Fruit fly (Drosophila melanogaster) whole organism, embryonic: ENCODE results near the gene Scgalpha.

Experiments
- Abd-B ChIP-seq: fragments of 200-800 bp; sonication (Bioruptor generic); optimal IDR thresholded peaks from 2 replicates; lab custom pipeline; 2018; ENCODE audit warnings: missing biosample characterization, mild to moderate bottlenecking, missing genetic modification characterization, moderate library complexity
- Awh ChIP-seq: fragments of 200-800 bp; sonication (Bioruptor generic); IDR thresholded peaks from 2 replicates; pipeline ENCODE4, ENCODE4 v1.3.6; 2022; ENCODE audit warnings: missing biosample characterization, missing genetic modification characterization
- CG10274 ChIP-seq: fragments of 200-800 bp; sonication (Bioruptor generic); optimal IDR thresholded peaks from 3 replicates; lab custom pipeline; 2017; ENCODE audit warnings: missing biosample characterization, mild to moderate bottlenecking, missing genetic modification characterization
- CG11247 ChIP-seq: fragments of 200-800 bp; sonication (Bioruptor generic); IDR thresholded peaks from 2 replicates; pipeline ENCODE4 v1.3.6; 2022; ENCODE audit warnings: missing biosample characterization, missing genetic modification characterization
- CG11696 ChIP-seq: fragments of 200-800 bp; sonication (Bioruptor generic); IDR thresholded peaks from 2 replicates; pipeline ENCODE4 v1.3.6; 2022; ENCODE audit warnings: missing biosample characterization, missing genetic modification characterization
- CG12659 ChIP-seq: fragments of 200-800 bp; sonication (Bioruptor generic); optimal IDR thresholded peaks from 3 replicates; lab custom pipeline; 2017; ENCODE audit warnings: mild to moderate bottlenecking, missing biosample characterization, missing genetic modification reagents, missing genetic modification characterization
- CG14441 ChIP-seq: fragments of 200-800 bp; sonication (Bioruptor generic); IDR thresholded peaks from 2 replicates; pipeline ENCODE4 v1.3.6; 2022; ENCODE audit warnings: missing biosample characterization, missing genetic modification characterization
- CG1529 ChIP-seq: fragments of 200-800 bp; sonication (Bioruptor generic); optimal IDR thresholded peaks from 3 replicates; lab custom pipeline; 2018; ENCODE audit warnings: missing biosample characterization, missing genetic modification characterization
- CG1647 ChIP-seq: fragments of 200-800 bp; sonication (Bioruptor generic); optimal IDR thresholded peaks from 3 replicates; lab custom pipeline; 2016; ENCODE audit warnings: missing biosample characterization, missing genetic modification characterization
- CG17328 ChIP-seq: fragments of 200-800 bp; sonication (Bioruptor generic); IDR thresholded peaks from 2 replicates; pipeline ENCODE4 v1.3.6; 2022; ENCODE audit warnings: missing biosample characterization, missing genetic modification characterization
- CG17612 ChIP-seq: fragments of 200-800 bp; sonication (Bioruptor generic); IDR thresholded peaks from 2 replicates; pipeline ENCODE4 v1.3.6; 2022; ENCODE audit warnings: missing biosample characterization, missing genetic modification characterization
- CG2889 ChIP-seq: fragments of 200-800 bp; sonication (Bioruptor generic); IDR thresholded peaks from 3 replicates; pipeline ENCODE4 v1.3.6; 2022; ENCODE audit warnings: missing biosample characterization, missing genetic modification characterization
- CG32532 ChIP-seq: fragments of 200-800 bp; sonication (Bioruptor generic); IDR thresholded peaks from 2 replicates; pipeline ENCODE4 v1.3.6; 2022; ENCODE audit warnings: missing biosample characterization, missing genetic modification characterization
- CG7963 ChIP-seq: fragments of 200-800 bp; sonication (Bioruptor generic); IDR thresholded peaks from 3 replicates; pipeline ENCODE4 v1.3.6; 2022; ENCODE audit warnings: missing biosample characterization, missing genetic modification characterization; ENCODE audit not compliant: partially characterized antibody
- CG8359 ChIP-seq: fragments of 200-800 bp; sonication (Bioruptor generic); optimal IDR thresholded peaks from 2 replicates; lab custom pipeline; 2017; ENCODE audit warnings: missing biosample characterization, mild to moderate bottlenecking, missing genetic modification characterization, borderline replicate concordance
- CG8388 ChIP-seq: fragments of 200-800 bp; sonication (Bioruptor generic); optimal IDR thresholded peaks from 2 replicates; lab custom pipeline; 2019; ENCODE audit warnings: missing biosample characterization, mild to moderate bottlenecking, missing genetic modification characterization, moderate library complexity
- CG9215 ChIP-seq: fragments of 200-800 bp; sonication (Bioruptor generic); IDR thresholded peaks from 2 replicates; pipeline ENCODE4 v1.3.6; 2022; ENCODE audit warnings: missing biosample characterization, missing genetic modification characterization
- CG9727 ChIP-seq: fragments of 200-800 bp; sonication (Bioruptor generic); optimal IDR thresholded peaks from 3 replicates; lab custom pipeline; 2017; ENCODE audit warnings: missing biosample characterization, mild to moderate bottlenecking, missing genetic modification characterization
- D19B ChIP-seq: fragments of 200-800 bp; sonication (Bioruptor generic); optimal IDR thresholded peaks from 2 replicates; lab custom pipeline; 2017; ENCODE audit warnings: missing biosample characterization, mild to moderate bottlenecking, missing genetic modification characterization
- Dip3 ChIP-seq: fragments of 200-800 bp; sonication (Bioruptor generic); optimal IDR thresholded peaks from 3 replicates; lab custom pipeline; 2016; ENCODE audit warnings: missing biosample characterization, missing genetic modification characterization
- Ets65A ChIP-seq: fragments of 200-800 bp; sonication (Bioruptor generic); peaks from one replicate; lab custom pipeline; 2016; ENCODE audit warnings: missing biosample characterization, missing genetic modification characterization
- Fer3 ChIP-seq: fragments of 200-800 bp; sonication (Bioruptor generic); optimal IDR thresholded peaks from 2 replicates; lab custom pipeline; 2018; ENCODE audit warnings: missing biosample characterization, mild to moderate bottlenecking, missing genetic modification characterization, moderate library complexity
- H2.0 ChIP-seq: fragments of 200-800 bp; sonication (Bioruptor generic); IDR thresholded peaks from 2 replicates; pipeline ENCODE4 v1.3.6; 2022; ENCODE audit warnings: missing biosample characterization, missing genetic modification characterization
- Hmr ChIP-seq: fragments of 200-800 bp; sonication (Bioruptor generic); optimal IDR thresholded peaks from 3 replicates; lab custom pipeline; 2017; ENCODE audit warnings: mild to moderate bottlenecking, missing biosample characterization, missing genetic modification reagents, missing genetic modification characterization
- Jarid2 ChIP-seq: fragments of 200-800 bp; sonication (Bioruptor generic); optimal IDR thresholded peaks from 3 replicates; lab custom pipeline; 2017; ENCODE audit warnings: mild to moderate bottlenecking, missing biosample characterization, missing genetic modification reagents, missing genetic modification characterization
- MESR4 ChIP-seq: fragments of 200-800 bp; sonication (Bioruptor generic); optimal IDR thresholded peaks from 2 replicates; lab custom pipeline; 2018; ENCODE audit warnings: missing biosample characterization, mild to moderate bottlenecking, missing genetic modification characterization, moderate library complexity
- MTF-1 ChIP-seq: fragments of 200-800 bp; sonication (Bioruptor generic); optimal IDR thresholded peaks from 2 replicates; lab custom pipeline; 2018; ENCODE audit warnings: missing biosample characterization, mild to moderate bottlenecking, missing genetic modification characterization, borderline replicate concordance
- Med ChIP-seq: fragments of 200-800 bp; sonication (Bioruptor generic); peaks from one replicate; lab custom pipeline; 2016; ENCODE audit warnings: missing biosample characterization, missing genetic modification characterization, mild to moderate bottlenecking, inconsistent platforms, moderate library complexity
- Rfx ChIP-seq: fragments of 200-800 bp; sonication (Bioruptor generic); IDR thresholded peaks from 2 replicates; pipeline ENCODE4 v1.3.6; 2022; ENCODE audit warnings: missing biosample characterization, missing genetic modification characterization
- Rx ChIP-seq: fragments of 200-800 bp; sonication (Bioruptor generic); IDR thresholded peaks from 2 replicates; pipeline ENCODE4 v1.3.6; 2022; ENCODE audit warnings: missing biosample characterization, missing genetic modification characterization
- Xrp1 ChIP-seq: fragments of 200-800 bp; sonication (Bioruptor generic); IDR thresholded peaks from 2 replicates; pipeline ENCODE4 v1.3.6; 2022; ENCODE audit warnings: missing biosample characterization, missing genetic modification characterization
- bigmax ChIP-seq: fragments of 200-800 bp; sonication (Bioruptor generic); optimal IDR thresholded peaks from 2 replicates; lab custom pipeline; 2018; ENCODE audit warnings: missing biosample characterization, mild to moderate bottlenecking, missing genetic modification characterization
- cato ChIP-seq: fragments of 200-800 bp; sonication (Bioruptor generic); optimal IDR thresholded peaks from 2 replicates; lab custom pipeline; 2016; ENCODE audit warnings: missing biosample characterization, missing genetic modification characterization, borderline replicate concordance
- chinmo ChIP-seq: fragments of 200-800 bp; sonication (Bioruptor generic); IDR thresholded peaks from 4 replicates; pipeline ENCODE4 v1.3.6; 2022; ENCODE audit warnings: missing biosample characterization, missing genetic modification characterization; ENCODE audit not compliant: partially characterized antibody
- ci ChIP-seq: fragments of 200-800 bp; sonication (Bioruptor generic); IDR thresholded peaks from 3 replicates; pipeline ENCODE4 v1.3.6; 2022; ENCODE audit warnings: missing biosample characterization, missing genetic modification characterization
- corto ChIP-seq: fragments of 200-800 bp; sonication (Bioruptor generic); optimal IDR thresholded peaks from 2 replicates; lab custom pipeline; 2016; ENCODE audit warnings: missing biosample characterization, mild to moderate bottlenecking, missing genetic modification characterization, moderate library complexity
- ftz-f1 ChIP-seq: fragments of 200-800 bp; sonication (Bioruptor generic); optimal IDR thresholded peaks from 2 replicates; lab custom pipeline; 2016; ENCODE audit warnings: missing biosample characterization, missing genetic modification characterization
- ham ChIP-seq: fragments of 200-800 bp; sonication (Bioruptor generic); IDR thresholded peaks from 2 replicates; pipeline ENCODE4 v1.3.6; 2022; ENCODE audit warnings: missing biosample characterization, missing genetic modification characterization
- hbn ChIP-seq: fragments of 200-800 bp; sonication (Bioruptor generic); IDR thresholded peaks from 2 replicates; pipeline ENCODE4 v1.3.6; 2022; ENCODE audit warnings: missing biosample characterization, missing genetic modification characterization; ENCODE audit not compliant: partially characterized antibody
- knrl ChIP-seq: fragments of 200-800 bp; sonication (Bioruptor generic); IDR thresholded peaks from 3 replicates; pipeline ENCODE4 v1.3.6; 2022; ENCODE audit warnings: missing biosample characterization, missing genetic modification characterization; ENCODE audit not compliant: partially characterized antibody
- mld ChIP-seq: fragments of 200-800 bp; sonication (Bioruptor generic); IDR thresholded peaks from 3 replicates; pipeline ENCODE4 v1.3.6; 2022; ENCODE audit warnings: missing biosample characterization, missing genetic modification characterization; ENCODE audit not compliant: partially characterized antibody
- pan ChIP-seq, 4 experiments: fragments of >200 bp in 3 of 4; fragments of 200-800 bp in 1 of 4; sonication (Bioruptor generic) in 1 of 4; optimal IDR thresholded peaks in 3 of 4; IDR thresholded peaks in 1 of 4; 2 replicates each; pipeline versions ENCODE4 v1.3.6 to Lab custom; 2017 to 2022; ENCODE audit warnings: missing biosample characterization in 2 of 4, missing genetic modification characterization in 2 of 4, mixed read lengths in 1 of 4
- ranshi ChIP-seq: fragments of 200-800 bp; sonication (Bioruptor generic); IDR thresholded peaks from 2 replicates; pipeline ENCODE4 v1.3.6; 2022; ENCODE audit warnings: missing biosample characterization, missing genetic modification characterization
- stc ChIP-seq: fragments of 200-800 bp; sonication (Bioruptor generic); IDR thresholded peaks from 2 replicates; pipeline ENCODE4 v1.3.6; 2022; ENCODE audit warnings: missing biosample characterization, missing genetic modification characterization
- tup ChIP-seq: fragments of 200-800 bp; sonication (Bioruptor generic); optimal IDR thresholded peaks from 2 replicates; lab custom pipeline; 2016; ENCODE audit warnings: missing biosample characterization, mild to moderate bottlenecking, missing genetic modification characterization, moderate library complexity
- usp ChIP-seq: fragments of >200 bp; optimal IDR thresholded peaks from 2 replicates; lab custom pipeline; 2017; ENCODE audit warnings: missing biosample characterization, missing genetic modification characterization
- zf30C ChIP-seq: fragments of 200-800 bp; sonication (Bioruptor generic); optimal IDR thresholded peaks from 3 replicates; lab custom pipeline; 2018; ENCODE audit warnings: missing biosample characterization, mild to moderate bottlenecking, missing genetic modification characterization
- zfh1 ChIP-seq: fragments of 200-800 bp; sonication (Bioruptor generic); IDR thresholded peaks from 3 replicates; pipeline ENCODE4 v1.3.6; 2022; ENCODE audit warnings: missing biosample characterization, missing genetic modification characterization

Gene Scgalpha

DNA sequence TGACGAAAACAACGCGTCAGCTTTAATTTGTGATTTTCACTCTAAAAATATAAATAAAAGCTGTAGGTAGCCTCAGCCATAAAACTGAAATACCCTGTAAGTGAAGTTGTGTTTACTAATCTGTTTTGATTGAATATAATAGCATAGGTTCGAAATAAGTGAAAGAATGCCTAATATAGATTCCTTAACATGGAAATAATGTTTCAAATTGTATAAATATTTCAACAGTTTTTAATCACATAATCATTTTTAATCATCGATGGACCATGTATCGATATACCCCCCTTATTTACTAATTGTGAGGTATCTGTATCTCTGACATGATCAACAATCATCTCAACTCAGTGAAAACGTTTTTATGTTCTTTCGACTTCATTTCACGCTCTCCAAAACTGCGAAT, 47.8 kb upstream of the Scgalpha start (continued):
- no peak for TF ChIP-seq CG7963 (GFP tag; lab: Robert Waterston, UW)
- peak; percentile 32; the same call in 1 of the 2 replicates for TF ChIP-seq CG11696 (GFP tag; lab: Robert Waterston, UW)
- no peak for TF ChIP-seq CG1647 (GFP tag; lab: Kevin White, UChicago)
- peak; percentile 33; the same call in 1 of the 3 replicates for TF ChIP-seq zfh1 (GFP tag; lab: Robert Waterston, UW)
- TF ChIP-seq CG9727 = no peak
- TF ChIP-seq ci (GFP tag; lab: Robert Waterston, UW) = no peak
- no peak for TF ChIP-seq pan (optimal IDR thresholded peaks at IDR 0.05; lab: Kevin White, UChicago)
- TF ChIP-seq pan (GFP tag; optimal IDR thresholded peaks at IDR 0.05 in 1 of 2, IDR thresholded peaks at IDR 0.05 in 1 of 2) = peak in 1 of 2 experiments; percentile 41
- no peak for TF ChIP-seq zf30C
- TF ChIP-seq D19B (GFP tag; lab: Kevin White, UChicago) = peak; percentile 85
- no peak for TF ChIP-seq CG8359
- no peak for TF ChIP-seq usp (GFP tag; lab: Kevin White, UChicago)
- TF ChIP-seq ranshi (GFP tag; lab: Robert Waterston, UW) = no peak
- TF ChIP-seq stc = 0 out of 2 replicates have a peak, but pooled peaks have one; percentile 12
- no peak for TF ChIP-seq CG17612 (GFP tag; lab: Robert Waterston, UW)
- 0 out of 2 replicates have a peak, but pooled peaks have one; percentile 8 for TF ChIP-seq CG17328 (GFP tag; lab: Robert Waterston, UW)
- no peak for TF ChIP-seq CG11247 (GFP tag; lab: Robert Waterston, UW)
- TF ChIP-seq cato (GFP tag; lab: Kevin White, UChicago) = no peak
- TF ChIP-seq CG1529 (GFP tag; lab: Kevin White, UChicago) = no peak
- no peak for TF ChIP-seq mld (GFP tag; lab: Robert Waterston, UW)
- peak; percentile 36; the same call in 1 of the 2 replicates for TF ChIP-seq CG14441
- peak; percentile 18 for TF ChIP-seq Hmr (GFP tag; lab: Kevin White, UChicago)
- TF ChIP-seq H2.0 = no peak
- no peak for TF ChIP-seq ftz-f1 (GFP tag; lab: Kevin White, UChicago)
- no peak for TF ChIP-seq bigmax (GFP tag; lab: Kevin White, UChicago)
- peak; percentile 57; the same call in 1 of the 2 replicates for TF ChIP-seq Awh (GFP tag; lab: Robert Waterston, UW)
- 0 out of 3 replicates have a peak, but pooled peaks have one; percentile 22 for TF ChIP-seq CG2889 (GFP tag; lab: Robert Waterston, UW)
- TF ChIP-seq Rx (GFP tag; lab: Robert Waterston, UW) = peak; percentile 21; the same call in 1 of the 2 replicates
- no peak for TF ChIP-seq tup (GFP tag; lab: Kevin White, UChicago)
- peak; percentile 30; the same call in 1 of the 2 replicates for TF ChIP-seq Xrp1 (GFP tag; lab: Robert Waterston, UW)
- peak; percentile 72 for TF ChIP-seq CG32532 (GFP tag; lab: Robert Waterston, UW)
- TF ChIP-seq CG9215 (GFP tag; lab: Robert Waterston, UW) = no peak
- no peak for TF ChIP-seq CG10274

DNA sequence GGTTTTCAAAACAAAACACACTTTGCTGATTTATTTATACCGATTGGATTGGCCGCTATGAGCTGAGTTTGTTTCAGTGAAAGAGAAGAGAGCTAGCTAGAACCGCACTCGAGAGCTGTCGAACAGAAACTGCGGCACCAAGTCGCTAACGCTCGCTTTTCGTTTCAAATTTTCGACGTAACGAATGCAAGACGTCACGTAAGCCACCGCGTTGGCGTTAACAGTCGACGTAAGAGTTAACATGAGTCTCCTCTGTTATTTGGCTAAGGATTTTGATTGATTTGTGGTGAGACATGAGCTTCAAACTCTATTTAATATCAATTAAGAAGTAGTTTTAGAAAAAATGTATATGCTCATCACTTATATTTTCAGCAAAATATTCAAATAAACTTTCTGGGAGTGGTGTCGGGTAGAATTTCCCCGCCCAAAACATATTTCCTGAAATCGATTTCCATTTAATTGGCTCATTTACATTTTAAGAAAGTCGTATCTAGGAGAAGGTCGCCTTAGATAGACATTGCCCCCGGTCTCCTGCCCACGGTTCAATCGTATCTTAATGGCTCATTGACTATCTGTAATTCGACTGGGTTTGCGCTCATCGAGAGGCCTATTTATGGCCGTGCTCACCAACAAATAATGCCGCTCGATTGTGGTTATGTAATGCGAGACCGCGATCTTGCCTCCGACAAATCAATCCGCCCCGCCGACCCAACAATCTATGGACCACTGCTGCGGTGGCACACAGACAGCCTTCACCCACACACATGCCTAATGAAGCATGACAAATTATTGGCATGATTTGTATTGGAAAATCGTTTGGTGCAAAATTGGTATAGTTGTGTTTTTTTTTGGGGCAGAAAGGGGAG, 45.6 kb upstream of the Scgalpha start, which contains the start of gene CG8086:
Gene CG8086, minus strand, starts transcription at position 102 of the 866 bp plus-strand sequence.
- TF ChIP-seq Dip3 (GFP tag; lab: Kevin White, UChicago) (no peak), CG8388 (GFP tag; lab: Kevin White, UChicago) (no peak), ham (no peak), Rfx (GFP tag; lab: Robert Waterston, UW) (peak; percentile 11; the same call in 1 of the 2 replicates), MTF-1 (GFP tag; lab: Kevin White, UChicago) (no peak), Jarid2 (GFP tag; lab: Kevin White, UChicago) (peak; percentile 24), hbn (no peak), chinmo (GFP tag; lab: Robert Waterston, UW) (peak; percentile 60; the same call in 2 of the 4 replicates), corto (GFP tag; lab: Kevin White, UChicago) (no peak), CG12659 (no peak), mld (GFP tag; lab: Robert Waterston, UW) (no peak), Ets65A (GFP tag; lab: Kevin White, UChicago) (no peak), Med (peak; percentile 71), MESR4 (GFP tag; lab: Kevin White, UChicago) (no peak), knrl (no peak), Abd-B (GFP tag; lab: Kevin White, UChicago) (no peak), Fer3 (tag; lab: Kevin White, UChicago) (no peak)
